Fruit fly (Drosophila melanogaster): ENCODE data around the gene Vps29.

DNA sequence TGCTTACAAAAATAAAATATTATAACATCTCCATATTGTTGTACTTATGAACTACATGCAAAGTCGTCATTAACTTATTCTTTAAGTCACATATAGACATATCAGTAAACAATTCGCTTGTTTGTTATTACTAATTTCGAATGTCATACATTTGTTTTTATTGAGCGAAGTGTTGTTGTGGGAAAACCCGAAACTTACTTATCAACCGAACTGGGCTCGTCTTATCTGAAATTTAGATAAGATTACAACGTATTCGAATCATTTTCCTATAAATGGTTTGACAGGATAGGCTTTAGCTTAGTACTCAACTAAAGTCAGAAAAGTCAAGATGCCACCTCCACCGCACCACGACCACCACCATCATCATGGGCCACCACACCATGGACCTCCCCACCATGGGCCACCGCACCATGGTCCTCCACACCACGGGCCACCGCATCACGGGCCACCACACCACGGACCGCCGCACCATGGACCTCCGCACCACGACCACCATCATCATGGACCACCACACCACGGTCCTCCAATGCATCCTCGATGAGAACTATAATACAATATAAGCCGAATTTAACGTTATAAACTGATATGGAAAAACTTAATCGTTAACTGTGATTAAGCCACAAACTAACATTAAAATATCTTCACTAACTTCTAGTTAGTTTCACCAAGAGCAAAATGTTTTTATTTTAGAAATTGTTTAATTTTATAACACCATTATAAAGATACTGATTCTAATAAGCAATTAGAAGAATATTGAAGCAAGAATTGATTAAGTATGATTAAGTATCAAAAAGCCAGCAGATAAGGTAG is 49.6 kb downstream of the Vps29 start, which contains the start of the genes CG43349 and CG5011:
- TF ChIP-seq CG8478 (optimal IDR thresholded peaks at IDR 0.05), result no peak
- no peak for TF ChIP-seq CTCF (optimal IDR thresholded peaks at IDR 0.05)
